Fruit fly (Drosophila melanogaster): ENCODE measurements around the gene CG31142.

- TF ChIP-seq CG17359 (tag; optimal IDR thresholded peaks at IDR 0.05): peak; percentile 36
- TF ChIP-seq Bteb2 (GFP tag; optimal IDR thresholded peaks at IDR 0.05): no peak
- no peak for TF ChIP-seq nerfin-2 (GFP tag; IDR thresholded peaks at IDR 0.05; ENCODE audit: partially characterized antibody)
- no peak for TF ChIP-seq CG10979 (tag; optimal IDR thresholded peaks at IDR 0.05)
- 0 out of 3 replicates have a peak, but pooled peaks have one; percentile 13 for TF ChIP-seq otp (GFP tag; IDR thresholded peaks at IDR 0.05)
- TF ChIP-seq Rfx (GFP tag; IDR thresholded peaks at IDR 0.05): no peak; the same call in 1 of the 2 replicates
Observed at dm6 chr3R:23909347-23909862, 19.6 kb upstream of the CG31142 start.

Data from whole organism, embryonic.